Worm (Caenorhabditis elegans) whole organism, late embryonic: ENCODE measurements around the gene C16B8.3.
A peak's percentile ranks its signal among the peaks of the same experiment; 100 is the strongest.

ENCODE experiments used
- C08G9.2 ChIP-seq: sonication (generic microtip); optimal IDR thresholded peaks from 2 replicates; lab custom pipeline; 2016; ENCODE audit warnings: mild to moderate bottlenecking, missing genetic modification characterization, moderate library complexity, missing compliant biosample characterization
- C38D4.7 ChIP-seq: fragments of 200-800 bp; sonication (Bioruptor generic); optimal IDR thresholded peaks from 2 replicates; lab custom pipeline; 2018; ENCODE audit warnings: mild to moderate bottlenecking, missing genetic modification characterization, moderate library complexity, missing compliant biosample characterization
- F13H6.1 ChIP-seq: sonication (generic microtip); optimal IDR thresholded peaks from 2 replicates; lab custom pipeline; 2016; ENCODE audit warnings: missing genetic modification characterization, missing compliant biosample characterization
- K09A11.1 ChIP-seq: sonication (generic microtip); optimal IDR thresholded peaks from 2 replicates; lab custom pipeline; 2017; ENCODE audit warnings: antibody characterized with exemption, mild to moderate bottlenecking, missing genetic modification characterization, missing compliant biosample characterization; ENCODE audit not compliant: insufficient read depth
- T23F11.4 ChIP-seq: fragments of 200-800 bp; sonication (Bioruptor generic); optimal IDR thresholded peaks from 2 replicates; lab custom pipeline; 2018; ENCODE audit warnings: mild to moderate bottlenecking, missing genetic modification characterization, missing compliant biosample characterization
- Y22D7AL.16 ChIP-seq: sonication (generic microtip); optimal IDR thresholded peaks from 2 replicates; lab custom pipeline; 2016; ENCODE audit warnings: missing genetic modification characterization, missing compliant biosample characterization
- ahr-1 ChIP-seq: sonication (generic microtip); optimal IDR thresholded peaks from 2 replicates; lab custom pipeline; 2016; ENCODE audit warnings: missing genetic modification characterization, missing compliant biosample characterization
- ama-1 ChIP-seq: fragments of 150-350 bp; optimal IDR thresholded peaks from 2 replicates; lab custom pipeline; 2014
- ceh-14 ChIP-seq: sonication (generic microtip); optimal IDR thresholded peaks from 2 replicates; lab custom pipeline; 2016; ENCODE audit warnings: missing genotype, missing genetic modification characterization, missing compliant biosample characterization
- ceh-18 ChIP-seq: sonication (generic microtip); optimal IDR thresholded peaks from 2 replicates; lab custom pipeline; 2016; ENCODE audit warnings: missing genetic modification characterization, missing compliant biosample characterization
- ceh-19 ChIP-seq: fragments of 200-800 bp; sonication (Bioruptor generic); optimal IDR thresholded peaks from 2 replicates; lab custom pipeline; 2018; ENCODE audit warnings: mild to moderate bottlenecking, missing genetic modification characterization, missing compliant biosample characterization
- ceh-31 ChIP-seq: sonication (generic microtip); optimal IDR thresholded peaks from 2 replicates; lab custom pipeline; 2016; ENCODE audit warnings: missing genetic modification characterization, missing compliant biosample characterization
- ceh-34 ChIP-seq: sonication (generic microtip); optimal IDR thresholded peaks from 2 replicates; lab custom pipeline; 2016; ENCODE audit warnings: mild to moderate bottlenecking, missing genetic modification characterization, missing compliant biosample characterization
- ceh-45 ChIP-seq: fragments of 200-800 bp; sonication (Bioruptor generic); IDR thresholded peaks from 2 replicates; pipeline ENCODE4 v1.3.6; 2022; ENCODE audit warnings: missing genetic modification reagents, missing genetic modification characterization, missing compliant biosample characterization
- ceh-48 ChIP-seq: sonication (generic microtip); optimal IDR thresholded peaks from 2 replicates; lab custom pipeline; 2016; ENCODE audit warnings: missing genetic modification characterization, inconsistent platforms, missing compliant biosample characterization
- ceh-6 ChIP-seq: fragments of 200-800 bp; sonication (Bioruptor generic); optimal IDR thresholded peaks from 2 replicates; lab custom pipeline; 2018; ENCODE audit warnings: mild to moderate bottlenecking, missing genetic modification characterization, missing compliant biosample characterization
- ceh-9 ChIP-seq: sonication (generic microtip); optimal IDR thresholded peaks from 2 replicates; lab custom pipeline; 2016; ENCODE audit warnings: mild to moderate bottlenecking, missing genetic modification characterization, inconsistent platforms, missing compliant biosample characterization
- che-1 ChIP-seq: sonication (generic microtip); optimal IDR thresholded peaks from 2 replicates; lab custom pipeline; 2016; ENCODE audit warnings: mild to moderate bottlenecking, missing genetic modification characterization, missing compliant biosample characterization
- dve-1 ChIP-seq: sonication (generic microtip); optimal IDR thresholded peaks from 2 replicates; lab custom pipeline; 2017; ENCODE audit warnings: antibody characterized with exemption, mild to moderate bottlenecking, missing genetic modification characterization, missing compliant biosample characterization
- elt-4 ChIP-seq: sonication (generic microtip); optimal IDR thresholded peaks from 2 replicates; lab custom pipeline; 2016; ENCODE audit warnings: missing genetic modification characterization, missing compliant biosample characterization
- fax-1 ChIP-seq: sonication (generic microtip); optimal IDR thresholded peaks from 2 replicates; lab custom pipeline; 2016; ENCODE audit warnings: missing genotype, missing genetic modification characterization, missing compliant biosample characterization
- fkh-10 ChIP-seq: fragments of 150-350 bp; optimal IDR thresholded peaks from 2 replicates; lab custom pipeline; 2014; ENCODE audit warnings: missing biosample characterization, missing genetic modification reagents, missing genetic modification characterization
- fkh-6 ChIP-seq: sonication (generic microtip); optimal IDR thresholded peaks from 2 replicates; lab custom pipeline; 2016; ENCODE audit warnings: missing genetic modification characterization, missing compliant biosample characterization
- hlh-13 ChIP-seq: fragments of 200-800 bp; sonication (Bioruptor generic); optimal IDR thresholded peaks from 2 replicates; lab custom pipeline; 2018; ENCODE audit warnings: mild to moderate bottlenecking, missing genetic modification characterization, missing compliant biosample characterization
- hlh-15 ChIP-seq: sonication (generic microtip); optimal IDR thresholded peaks from 2 replicates; lab custom pipeline; 2016; ENCODE audit warnings: missing genetic modification characterization, missing compliant biosample characterization
- hlh-30 ChIP-seq: sonication (generic microtip); optimal IDR thresholded peaks from 2 replicates; lab custom pipeline; 2017; ENCODE audit warnings: antibody characterized with exemption, missing genetic modification characterization, missing compliant biosample characterization; ENCODE audit not compliant: insufficient read depth
- hlh-6 ChIP-seq: sonication (generic microtip); optimal IDR thresholded peaks from 2 replicates; lab custom pipeline; 2016; ENCODE audit warnings: missing genotype, missing genetic modification characterization, missing compliant biosample characterization
- hlh-8 ChIP-seq: sonication (generic microtip); optimal IDR thresholded peaks from 2 replicates; lab custom pipeline; 2016; ENCODE audit warnings: missing genotype, missing genetic modification characterization, missing compliant biosample characterization
- lim-6 ChIP-seq: sonication (generic microtip); optimal IDR thresholded peaks from 2 replicates; lab custom pipeline; 2016; ENCODE audit warnings: missing genetic modification characterization, missing compliant biosample characterization
- lin-11 ChIP-seq: fragments of 200-800 bp; sonication (Bioruptor generic); optimal IDR thresholded peaks from 2 replicates; lab custom pipeline; 2018; ENCODE audit warnings: mild to moderate bottlenecking, missing genetic modification characterization, missing compliant biosample characterization
- mec-3 ChIP-seq: sonication (generic microtip); optimal IDR thresholded peaks from 2 replicates; lab custom pipeline; 2016; ENCODE audit warnings: borderline replicate concordance, missing genetic modification characterization, missing compliant biosample characterization
- nfya-1 ChIP-seq: sonication (generic microtip); optimal IDR thresholded peaks from 2 replicates; lab custom pipeline; 2017; ENCODE audit warnings: missing genetic modification characterization, mild to moderate bottlenecking, missing compliant biosample characterization, antibody characterized with exemption, moderate library complexity
- nhr-11 ChIP-seq: fragments of 150-350 bp; optimal IDR thresholded peaks from 2 replicates; lab custom pipeline; 2014; ENCODE audit warnings: missing biosample characterization, missing genetic modification characterization
- npax-4 ChIP-seq: sonication (generic microtip); optimal IDR thresholded peaks from 2 replicates; lab custom pipeline; 2016; ENCODE audit warnings: missing genetic modification characterization, missing compliant biosample characterization
- odd-2 ChIP-seq: sonication (generic microtip); optimal IDR thresholded peaks from 2 replicates; lab custom pipeline; 2017; ENCODE audit warnings: antibody characterized with exemption, mild to moderate bottlenecking, missing genetic modification characterization, missing compliant biosample characterization
- pag-3 ChIP-seq: sonication (generic microtip); optimal IDR thresholded peaks from 2 replicates; lab custom pipeline; 2016; ENCODE audit warnings: missing compliant biosample characterization, missing genetic modification characterization, borderline replicate concordance
- pat-9 ChIP-seq: fragments of 200-800 bp; sonication (Bioruptor generic); optimal IDR thresholded peaks from 2 replicates; lab custom pipeline; 2018; ENCODE audit warnings: mild to moderate bottlenecking, missing genetic modification characterization, moderate library complexity, missing compliant biosample characterization
- pax-1 ChIP-seq: fragments of 150-350 bp; optimal IDR thresholded peaks from 2 replicates; lab custom pipeline; 2014; ENCODE audit warnings: missing biosample characterization, missing genetic modification characterization
- pha-2 ChIP-seq: sonication (generic microtip); optimal IDR thresholded peaks from 2 replicates; lab custom pipeline; 2017; ENCODE audit warnings: mild to moderate bottlenecking, missing genetic modification characterization, missing compliant biosample characterization
- pha-4 ChIP-seq: fragments of 150-350 bp; optimal IDR thresholded peaks from 2 replicates; lab custom pipeline; 2018; ENCODE audit warnings: missing biosample characterization, missing genetic modification reagents, missing genetic modification characterization
- pqm-1 ChIP-seq: sonication (generic microtip); optimal IDR thresholded peaks from 2 replicates; lab custom pipeline; 2016; ENCODE audit warnings: missing genetic modification characterization, missing compliant biosample characterization
- pros-1 ChIP-seq: fragments of 150-350 bp; optimal IDR thresholded peaks from 2 replicates; lab custom pipeline; 2014; ENCODE audit warnings: missing biosample characterization, missing genetic modification reagents, missing genetic modification characterization
- ref-2 ChIP-seq: sonication (generic microtip); optimal IDR thresholded peaks from 2 replicates; lab custom pipeline; 2016; ENCODE audit warnings: missing genetic modification characterization, missing compliant biosample characterization
- rnt-1 ChIP-seq: sonication (generic microtip); optimal IDR thresholded peaks from 2 replicates; lab custom pipeline; 2016; ENCODE audit warnings: missing genetic modification characterization, missing compliant biosample characterization
- sdc-2 ChIP-seq: sonication (generic microtip); optimal IDR thresholded peaks from 2 replicates; lab custom pipeline; 2016; ENCODE audit warnings: missing genotype, missing genetic modification characterization, missing compliant biosample characterization
- sox-4 ChIP-seq: sonication (generic microtip); optimal IDR thresholded peaks from 2 replicates; lab custom pipeline; 2017; ENCODE audit warnings: mild to moderate bottlenecking, missing genetic modification characterization, inconsistent platforms, missing compliant biosample characterization
- syd-9 ChIP-seq: sonication (generic microtip); optimal IDR thresholded peaks from 2 replicates; lab custom pipeline; 2016; ENCODE audit warnings: mild to moderate bottlenecking, missing genetic modification characterization, moderate library complexity, missing compliant biosample characterization
- tbx-2 ChIP-seq: sonication (generic microtip); optimal IDR thresholded peaks from 2 replicates; lab custom pipeline; 2016; ENCODE audit warnings: missing genetic modification characterization, missing compliant biosample characterization
- ttx-3 ChIP-seq: sonication (generic microtip); optimal IDR thresholded peaks from 2 replicates; lab custom pipeline; 2016; ENCODE audit warnings: missing genetic modification reagents, missing genetic modification characterization, missing compliant biosample characterization
- unc-42 ChIP-seq: sonication (generic microtip); optimal IDR thresholded peaks from 2 replicates; lab custom pipeline; 2016; ENCODE audit warnings: missing genotype, missing genetic modification characterization, missing compliant biosample characterization
- unc-55 ChIP-seq: sonication (generic microtip); optimal IDR thresholded peaks from 2 replicates; lab custom pipeline; 2017; ENCODE audit warnings: missing biosample characterization, missing genetic modification reagents, missing genetic modification characterization
- unc-86 ChIP-seq: sonication (generic microtip); optimal IDR thresholded peaks from 2 replicates; lab custom pipeline; 2016; ENCODE audit warnings: missing genetic modification characterization, missing compliant biosample characterization
- zip-5 ChIP-seq: sonication (generic microtip); optimal IDR thresholded peaks from 2 replicates; lab custom pipeline; 2016; ENCODE audit warnings: missing genetic modification characterization, missing compliant biosample characterization
- ztf-16 ChIP-seq: sonication (generic microtip); optimal IDR thresholded peaks from 2 replicates; lab custom pipeline; 2017; ENCODE audit warnings: missing genetic modification characterization, missing compliant biosample characterization

The C16B8.3 gene

DNA sequence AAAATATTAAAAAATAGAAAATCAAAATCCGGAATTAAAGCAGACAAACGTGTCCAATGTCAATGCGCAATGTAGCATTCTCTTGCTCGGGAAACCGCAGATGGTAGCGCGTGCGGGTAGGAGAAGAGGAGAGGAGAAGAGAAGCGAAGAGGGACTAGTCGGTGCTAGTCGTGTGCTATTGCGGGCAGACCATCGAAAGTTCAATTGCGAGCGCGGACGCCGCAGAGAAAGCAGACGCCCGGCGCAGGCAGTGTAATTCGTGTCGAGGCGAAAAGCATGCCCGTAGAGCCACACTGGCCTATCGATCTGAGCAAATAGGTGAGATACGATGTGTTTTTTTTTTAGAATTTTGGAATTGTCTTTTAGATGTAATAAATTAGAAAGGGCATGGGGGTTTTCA lies 22.8 kb downstream of the C16B8.3 start:
- TF ChIP-seq mec-3 (tag; lab: Kevin White, UChicago), result no peak
- peak; percentile 23 for TF ChIP-seq unc-55 (GFP tag; lab: Kevin White, UChicago)
- TF ChIP-seq ama-1 (lab: Kevin White, UChicago), result no peak
- TF ChIP-seq fkh-10 (GFP tag; lab: Kevin White, UChicago), result no peak
- no peak for TF ChIP-seq pha-4
- TF ChIP-seq lim-6 (tag; lab: Kevin White, UChicago), result no peak
- TF ChIP-seq hlh-15 (tag; lab: Kevin White, UChicago), result no peak
- TF ChIP-seq sox-4 (tag; lab: Kevin White, UChicago), result no peak
- TF ChIP-seq ceh-45, result no peak
- peak; percentile 40 for TF ChIP-seq F13H6.1 (tag; lab: Kevin White, UChicago)
- no peak for TF ChIP-seq ceh-6 (GFP tag; lab: Kevin White, UChicago)
- TF ChIP-seq hlh-6, result no peak
- no peak for TF ChIP-seq pax-1 (tag; lab: Kevin White, UChicago)
- TF ChIP-seq syd-9 (tag; lab: Kevin White, UChicago), result no peak
- TF ChIP-seq hlh-13 (GFP tag; lab: Kevin White, UChicago), result no peak
- TF ChIP-seq C38D4.7 (GFP tag; lab: Kevin White, UChicago), result no peak
- no peak for TF ChIP-seq hlh-8 (tag; lab: Kevin White, UChicago)
- no peak for TF ChIP-seq pat-9 (tag; lab: Kevin White, UChicago)
- TF ChIP-seq Y22D7AL.16 (tag; lab: Kevin White, UChicago), result no peak
- TF ChIP-seq unc-42 (tag; lab: Kevin White, UChicago), result peak; percentile 42
- no peak for TF ChIP-seq ztf-16
- TF ChIP-seq ceh-19, result no peak
- TF ChIP-seq pros-1 (tag; lab: Kevin White, UChicago), result no peak
- no peak for TF ChIP-seq nhr-11 (tag; lab: Kevin White, UChicago)
- peak; percentile 48 for TF ChIP-seq ceh-31 (tag; lab: Kevin White, UChicago)
- no peak for TF ChIP-seq lin-11
- peak; percentile 66 for TF ChIP-seq tbx-2
- no peak for TF ChIP-seq ceh-9 (tag; lab: Kevin White, UChicago)
- no peak for TF ChIP-seq elt-4 (tag; lab: Kevin White, UChicago)
- TF ChIP-seq pqm-1, result no peak
- no peak for TF ChIP-seq che-1
- TF ChIP-seq ref-2 (tag; lab: Kevin White, UChicago), result no peak
- TF ChIP-seq pag-3, result no peak
- TF ChIP-seq fax-1 (tag; lab: Kevin White, UChicago), result no peak
- no peak for TF ChIP-seq T23F11.4
- TF ChIP-seq zip-5 (tag; lab: Kevin White, UChicago), result no peak
- TF ChIP-seq odd-2, result no peak
- peak; percentile 49 for TF ChIP-seq pha-2 (tag; lab: Kevin White, UChicago)
- TF ChIP-seq K09A11.1 (tag; lab: Kevin White, UChicago), result no peak
- no peak for TF ChIP-seq npax-4 (tag; lab: Kevin White, UChicago)
- TF ChIP-seq hlh-30 (tag; lab: Kevin White, UChicago), result no peak
- peak; percentile 57 for TF ChIP-seq nfya-1
- no peak for TF ChIP-seq ahr-1 (tag; lab: Kevin White, UChicago)
- TF ChIP-seq fkh-6, result no peak
- TF ChIP-seq sdc-2 (tag; lab: Kevin White, UChicago), result no peak
- peak; percentile 55 for TF ChIP-seq ceh-34
- TF ChIP-seq ceh-48 (tag; lab: Kevin White, UChicago), result peak; percentile 60
- TF ChIP-seq ttx-3, result no peak
- no peak for TF ChIP-seq unc-86
- TF ChIP-seq ceh-18 (tag; lab: Kevin White, UChicago), result peak; percentile 63
- no peak for TF ChIP-seq ceh-14
- TF ChIP-seq C08G9.2, result no peak
- TF ChIP-seq dve-1 (tag; lab: Kevin White, UChicago), result no peak
- peak; percentile 50 for TF ChIP-seq rnt-1 (tag; lab: Kevin White, UChicago)
